Fruit fly (Drosophila melanogaster) whole organism, embryonic: ENCODE data around the gene wda.

ENCODE experiments used
- ATbp ChIP-seq: fragments of 200-800 bp; sonication (Bioruptor generic); optimal IDR thresholded peaks from 2 replicates; lab custom pipeline; 2017; ENCODE audit warnings: missing biosample characterization, mild to moderate bottlenecking, missing genetic modification characterization, missing genetic modification reagents
- CG10274 ChIP-seq: fragments of 200-800 bp; sonication (Bioruptor generic); optimal IDR thresholded peaks from 3 replicates; lab custom pipeline; 2017; ENCODE audit warnings: missing biosample characterization, mild to moderate bottlenecking, missing genetic modification characterization
- CG12219 ChIP-seq: fragments of 200-800 bp; sonication (Bioruptor generic); optimal IDR thresholded peaks from 3 replicates; lab custom pipeline; 2018; ENCODE audit warnings: missing biosample characterization, mild to moderate bottlenecking, missing genetic modification characterization
- CG13296 ChIP-seq: fragments of 200-800 bp; sonication (Bioruptor generic); optimal IDR thresholded peaks from 3 replicates; lab custom pipeline; 2018; ENCODE audit warnings: missing biosample characterization, mild to moderate bottlenecking, missing genetic modification characterization
- CG13624 ChIP-seq: fragments of 200-800 bp; sonication (Bioruptor generic); optimal IDR thresholded peaks from 2 replicates; lab custom pipeline; 2016; ENCODE audit warnings: missing biosample characterization, missing genetic modification characterization
- CG17359 ChIP-seq: fragments of 200-800 bp; sonication (Bioruptor generic); optimal IDR thresholded peaks from 3 replicates; lab custom pipeline; 2018; ENCODE audit warnings: missing biosample characterization, mild to moderate bottlenecking, missing genetic modification characterization, moderate library complexity
- CG17361 ChIP-seq: fragments of 200-800 bp; sonication (Bioruptor generic); IDR thresholded peaks from 3 replicates; pipeline ENCODE4 v1.3.6; 2022; ENCODE audit warnings: missing biosample characterization, missing genetic modification characterization
- CG17829 ChIP-seq: fragments of 200-800 bp; optimal IDR thresholded peaks from 2 replicates; lab custom pipeline; 2019; ENCODE audit warnings: missing biosample characterization, mild to moderate bottlenecking, missing genetic modification characterization, moderate library complexity
- CG1792 ChIP-seq: fragments of 200-800 bp; sonication (Bioruptor generic); optimal IDR thresholded peaks from 2 replicates; lab custom pipeline; 2016; ENCODE audit warnings: missing biosample characterization, missing genetic modification characterization
- CG2199 ChIP-seq: fragments of 200-800 bp; sonication (Bioruptor generic); IDR thresholded peaks from 3 replicates; pipeline ENCODE4 v1.3.6; 2022; ENCODE audit warnings: missing biosample characterization, missing genetic modification characterization
- CG32772 ChIP-seq: fragments of 200-800 bp; sonication (Bioruptor generic); IDR thresholded peaks from 2 replicates; pipeline ENCODE4 v1.3.6; 2022; ENCODE audit warnings: missing biosample characterization, missing genetic modification characterization
- CG3726 ChIP-seq: fragments of 200-800 bp; sonication (Bioruptor generic); IDR thresholded peaks from 3 replicates; pipeline ENCODE4, ENCODE4 v1.3.6; 2022; ENCODE audit warnings: missing biosample characterization, missing genetic modification characterization
- CG4328 ChIP-seq: fragments of 200-800 bp; sonication (Bioruptor generic); optimal IDR thresholded peaks from 3 replicates; lab custom pipeline; 2017; ENCODE audit warnings: missing biosample characterization, missing genetic modification reagents, missing genetic modification characterization
- CG4360 ChIP-seq: fragments of 200-800 bp; sonication (Bioruptor generic); IDR thresholded peaks from 2 replicates; pipeline ENCODE4 v1.3.6; 2022; ENCODE audit warnings: missing biosample characterization, missing genetic modification characterization
- CG5180 ChIP-seq: fragments of 200-800 bp; sonication (Bioruptor generic); optimal IDR thresholded peaks from 3 replicates; lab custom pipeline; 2017; ENCODE audit warnings: missing biosample characterization, missing genetic modification characterization, mild to moderate bottlenecking, moderate library complexity, missing genetic modification reagents
- CG5953 ChIP-seq: fragments of 200-800 bp; sonication (Bioruptor generic); IDR thresholded peaks from 2 replicates; pipeline ENCODE4 v1.3.6; 2022; ENCODE audit warnings: missing biosample characterization, missing genetic modification characterization
- CG6654 ChIP-seq: fragments of 200-800 bp; sonication (Bioruptor generic); optimal IDR thresholded peaks from 2 replicates; lab custom pipeline; 2017; ENCODE audit warnings: missing biosample characterization, mild to moderate bottlenecking, missing genetic modification characterization
- CG6854 ChIP-seq: fragments of 200-800 bp; sonication (Bioruptor generic); optimal IDR thresholded peaks from 3 replicates; lab custom pipeline; 2017; ENCODE audit warnings: missing biosample characterization, mild to moderate bottlenecking, missing genetic modification characterization
- CoRest ChIP-seq: fragments of 200-800 bp; sonication (Bioruptor generic); optimal IDR thresholded peaks from 3 replicates; lab custom pipeline; 2018; ENCODE audit warnings: missing biosample characterization, mild to moderate bottlenecking, missing genetic modification characterization, moderate library complexity
- CrebB ChIP-seq: fragments of 200-800 bp; sonication (Bioruptor generic); optimal IDR thresholded peaks from 3 replicates; lab custom pipeline; 2018; ENCODE audit warnings: missing biosample characterization, mild to moderate bottlenecking, missing genetic modification characterization
- Doc2 ChIP-seq: fragments of 200-800 bp; sonication (Bioruptor generic); IDR thresholded peaks from 2 replicates; pipeline ENCODE4 v1.3.6; 2022; ENCODE audit warnings: missing biosample characterization, missing genetic modification characterization
- ERR ChIP-seq: fragments of 200-800 bp; sonication (Bioruptor generic); optimal IDR thresholded peaks from 2 replicates; lab custom pipeline; 2016; ENCODE audit warnings: missing biosample characterization, missing genetic modification characterization
- Gsc ChIP-seq: fragments of 200-800 bp; sonication (Bioruptor generic); IDR thresholded peaks from 2 replicates; pipeline ENCODE4 v1.3.6; 2022; ENCODE audit warnings: missing biosample characterization, missing genetic modification characterization
- Hmr ChIP-seq: fragments of 200-800 bp; sonication (Bioruptor generic); optimal IDR thresholded peaks from 3 replicates; lab custom pipeline; 2017; ENCODE audit warnings: mild to moderate bottlenecking, missing biosample characterization, missing genetic modification reagents, missing genetic modification characterization
- Kr ChIP-seq: fragments of 200-800 bp; sonication (Bioruptor generic); optimal IDR thresholded peaks from 2 replicates; lab custom pipeline; 2017; ENCODE audit warnings: missing biosample characterization, mild to moderate bottlenecking, missing genetic modification characterization
- Med ChIP-seq: fragments of 200-800 bp; sonication (Bioruptor generic); peaks from one replicate; lab custom pipeline; 2016; ENCODE audit warnings: missing biosample characterization, missing genetic modification characterization, mild to moderate bottlenecking, inconsistent platforms, moderate library complexity
- Meics ChIP-seq: fragments of 200-800 bp; sonication (Bioruptor generic); optimal IDR thresholded peaks from 2 replicates; lab custom pipeline; 2017; ENCODE audit warnings: missing biosample characterization, mild to moderate bottlenecking, missing genetic modification characterization
- Opbp ChIP-seq: fragments of 200-800 bp; sonication (Bioruptor generic); IDR thresholded peaks from 3 replicates; pipeline ENCODE4 v1.3.6; 2022; ENCODE audit warnings: missing biosample characterization, missing genetic modification characterization; ENCODE audit not compliant: partially characterized antibody
- Sox100B ChIP-seq: fragments of 200-800 bp; sonication (Bioruptor generic); optimal IDR thresholded peaks from 3 replicates; lab custom pipeline; 2018; ENCODE audit warnings: missing biosample characterization, mild to moderate bottlenecking, missing genetic modification characterization
- Usf ChIP-seq: fragments of 200-800 bp; sonication (Bioruptor generic); optimal IDR thresholded peaks from 2 replicates; lab custom pipeline; 2017; ENCODE audit warnings: missing genotype, missing biosample characterization, missing genetic modification characterization
- cato ChIP-seq: fragments of 200-800 bp; sonication (Bioruptor generic); optimal IDR thresholded peaks from 2 replicates; lab custom pipeline; 2016; ENCODE audit warnings: missing biosample characterization, missing genetic modification characterization, borderline replicate concordance
- chm ChIP-seq: fragments of 200-800 bp; sonication (Bioruptor generic); IDR thresholded peaks from 2 replicates; pipeline ENCODE4 v1.3.6; 2022; ENCODE audit warnings: missing biosample characterization, missing genetic modification characterization
- crc ChIP-seq: fragments of 200-800 bp; sonication (Bioruptor generic); optimal IDR thresholded peaks from 2 replicates; lab custom pipeline; 2016; ENCODE audit warnings: missing biosample characterization, missing genetic modification characterization
- croc ChIP-seq: fragments of 200-800 bp; sonication (Bioruptor generic); conservative IDR thresholded peaks from 3 replicates; pipeline ENCODE4 v1.3.6; 2022; ENCODE audit warnings: missing biosample characterization, missing genetic modification characterization
- fd102C ChIP-seq: fragments of 200-800 bp; sonication (Bioruptor generic); optimal IDR thresholded peaks from 2 replicates; lab custom pipeline; 2018; ENCODE audit warnings: missing biosample characterization, mild to moderate bottlenecking, missing genetic modification characterization, moderate library complexity
- fd3F ChIP-seq: fragments of 200-800 bp; sonication (Bioruptor generic); optimal IDR thresholded peaks from 2 replicates; lab custom pipeline; 2018; ENCODE audit warnings: missing biosample characterization, mild to moderate bottlenecking, missing genetic modification characterization, moderate library complexity
- gcm ChIP-seq: fragments of 200-800 bp; sonication (Bioruptor generic); optimal IDR thresholded peaks from 2 replicates; lab custom pipeline; 2019; ENCODE audit warnings: missing biosample characterization, mild to moderate bottlenecking, missing genetic modification characterization, moderate library complexity
- hb ChIP-seq: fragments of 200-800 bp; sonication (Bioruptor generic); IDR thresholded peaks from 3 replicates; pipeline ENCODE4 v1.3.6; 2022; ENCODE audit warnings: missing biosample characterization, missing genetic modification characterization; ENCODE audit not compliant: partially characterized antibody
- klu ChIP-seq: fragments of 200-800 bp; sonication (Bioruptor generic); IDR thresholded peaks from 2 replicates; pipeline ENCODE4 v1.3.6; 2022; ENCODE audit warnings: missing biosample characterization, missing genetic modification characterization
- lab ChIP-seq: fragments of 200-800 bp; sonication (Bioruptor generic); optimal IDR thresholded peaks from 3 replicates; lab custom pipeline; 2017; ENCODE audit warnings: missing biosample characterization, missing genetic modification characterization, mild to moderate bottlenecking, moderate library complexity, missing genetic modification reagents
- lilli ChIP-seq: fragments of 200-800 bp; sonication (Bioruptor generic); optimal IDR thresholded peaks from 3 replicates; lab custom pipeline; 2016; ENCODE audit warnings: missing biosample characterization, missing genetic modification characterization
- lmd ChIP-seq: fragments of 200-800 bp; sonication (Bioruptor generic); IDR thresholded peaks from 2 replicates; pipeline ENCODE4 v1.3.6; 2022; ENCODE audit warnings: missing biosample characterization, missing genetic modification characterization
- nerfin-2 ChIP-seq: fragments of 200-800 bp; sonication (Bioruptor generic); IDR thresholded peaks from 2 replicates; pipeline ENCODE4 v1.3.6; 2022; ENCODE audit warnings: missing biosample characterization, missing genetic modification characterization; ENCODE audit not compliant: partially characterized antibody
- p53 ChIP-seq: fragments of 200-800 bp; sonication (Bioruptor generic); optimal IDR thresholded peaks from 2 replicates; lab custom pipeline; 2016; ENCODE audit warnings: missing biosample characterization, missing genetic modification characterization
- pb ChIP-seq: fragments of 200-800 bp; sonication (Bioruptor generic); optimal IDR thresholded peaks from 3 replicates; lab custom pipeline; 2016; ENCODE audit warnings: missing biosample characterization, missing genetic modification characterization
- salm ChIP-seq: fragments of 200-800 bp; sonication (Bioruptor generic); optimal IDR thresholded peaks from 2 replicates; lab custom pipeline; 2018; ENCODE audit warnings: missing biosample characterization, mild to moderate bottlenecking, missing genetic modification characterization
- sens ChIP-seq: fragments of 200-800 bp; sonication (Bioruptor generic); peaks from one replicate; lab custom pipeline; 2016; ENCODE audit warnings: missing biosample characterization, missing genetic modification characterization
- slp2 ChIP-seq: fragments of 200-800 bp; sonication (Bioruptor generic); optimal IDR thresholded peaks from 2 replicates; lab custom pipeline; 2016; ENCODE audit warnings: missing biosample characterization, missing genetic modification characterization
- wdn ChIP-seq: fragments of 200-800 bp; sonication (Bioruptor generic); IDR thresholded peaks from 2 replicates; pipeline ENCODE4 v1.3.6; 2022; ENCODE audit warnings: missing biosample characterization, missing genetic modification characterization
- zen2 ChIP-seq: fragments of 200-800 bp; sonication (Bioruptor generic); IDR thresholded peaks from 3 replicates; pipeline ENCODE4 v1.3.6; 2022; ENCODE audit warnings: missing biosample characterization, missing genetic modification characterization; ENCODE audit not compliant: partially characterized antibody

wda gene

DNA sequence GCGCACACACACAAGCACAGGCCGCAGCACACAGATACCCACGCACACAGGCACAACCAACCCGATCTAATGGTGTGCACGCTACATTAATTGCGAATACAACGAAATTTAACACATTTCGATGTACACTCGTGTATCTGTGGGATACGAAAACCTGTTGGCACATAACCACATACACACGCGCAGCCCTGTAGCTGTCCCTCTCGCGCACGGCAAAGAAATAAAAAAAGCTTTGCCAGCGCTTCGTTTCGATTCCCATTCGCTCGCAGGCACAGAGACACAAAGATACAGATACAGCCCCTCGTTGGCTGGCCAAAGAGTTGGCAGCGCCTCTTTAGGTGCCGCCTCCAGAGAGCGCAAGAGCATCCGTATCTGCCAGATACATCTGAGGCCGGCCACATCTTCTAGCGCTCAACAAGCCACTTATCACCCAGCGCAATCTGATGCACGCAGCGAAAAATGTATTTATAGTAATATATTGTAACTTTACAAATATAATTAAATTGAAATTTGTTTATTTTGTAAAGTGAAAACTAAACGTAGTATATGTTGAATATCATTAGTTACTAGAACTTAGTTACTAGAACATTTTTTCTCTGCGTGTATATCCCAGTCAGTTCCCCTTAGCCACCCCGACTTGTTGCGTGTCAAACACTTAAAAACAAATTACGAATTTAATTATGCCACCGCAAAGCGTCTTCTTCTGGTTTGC lies 35.3 kb upstream of the wda start (continued):
- TF ChIP-seq Opbp: peak; percentile 15; the same call in 1 of the 3 replicates
- no peak for TF ChIP-seq fd3F (GFP tag; lab: Kevin White, UChicago)
- peak; percentile 81 for TF ChIP-seq CG17829 (tag; lab: Kevin White, UChicago)
- no peak for TF ChIP-seq CG4328 (GFP tag; lab: Kevin White, UChicago)
- peak; percentile 70 for TF ChIP-seq CG17361 (GFP tag; lab: Robert Waterston, UW)
- no peak for TF ChIP-seq CG10274 (GFP tag; lab: Kevin White, UChicago)
- TF ChIP-seq slp2 (GFP tag; lab: Kevin White, UChicago): no peak
- no peak for TF ChIP-seq Gsc (GFP tag; lab: Robert Waterston, UW)
- no peak for TF ChIP-seq Doc2 (GFP tag; lab: Robert Waterston, UW)
- TF ChIP-seq CoRest (tag; lab: Kevin White, UChicago): peak; percentile 21
- peak; percentile 40 for TF ChIP-seq CG12219
- TF ChIP-seq CG1792 (GFP tag; lab: Kevin White, UChicago): no peak
- TF ChIP-seq lab: peak; percentile 45
- no peak for TF ChIP-seq CG13624 (GFP tag; lab: Kevin White, UChicago)
- TF ChIP-seq lilli (GFP tag; lab: Kevin White, UChicago): peak; percentile 37
- TF ChIP-seq CG17359 (tag; lab: Kevin White, UChicago): peak; percentile 38
- TF ChIP-seq CG5953: no peak
- no peak; the same call in 1 of the 2 replicates for TF ChIP-seq CG32772 (GFP tag; lab: Robert Waterston, UW)
- TF ChIP-seq ATbp (GFP tag; lab: Kevin White, UChicago): peak; percentile 60
- TF ChIP-seq zen2 (GFP tag; lab: Robert Waterston, UW): no peak; the same call in 2 of the 3 replicates
- TF ChIP-seq hb (GFP tag; lab: Robert Waterston, UW): no peak
- peak; percentile 11 for TF ChIP-seq Meics
- TF ChIP-seq ERR (GFP tag; lab: Kevin White, UChicago): no peak
- TF ChIP-seq CrebB (tag; lab: Kevin White, UChicago): no peak
- TF ChIP-seq cato (GFP tag; lab: Kevin White, UChicago): peak; percentile 19
- TF ChIP-seq chm (GFP tag; lab: Robert Waterston, UW): peak; percentile 26; the same call in 1 of the 2 replicates
- no peak for TF ChIP-seq CG6654 (GFP tag; lab: Kevin White, UChicago)
- no peak for TF ChIP-seq crc
- TF ChIP-seq salm (tag; lab: Kevin White, UChicago): no peak
- TF ChIP-seq Usf (GFP tag; lab: Kevin White, UChicago): no peak
- TF ChIP-seq CG3726 (GFP tag; lab: Robert Waterston, UW): peak; percentile 45; the same call in 1 of the 3 replicates
- TF ChIP-seq fd102C (GFP tag; lab: Kevin White, UChicago): no peak
- TF ChIP-seq klu: 0 out of 2 replicates have a peak, but pooled peaks have one; percentile 29
- no peak for TF ChIP-seq CG5180
- no peak for TF ChIP-seq Kr (GFP tag; lab: Kevin White, UChicago)
- no peak for TF ChIP-seq Hmr (GFP tag; lab: Kevin White, UChicago)
- TF ChIP-seq, all 482 proteins: peak for 196

DNA sequence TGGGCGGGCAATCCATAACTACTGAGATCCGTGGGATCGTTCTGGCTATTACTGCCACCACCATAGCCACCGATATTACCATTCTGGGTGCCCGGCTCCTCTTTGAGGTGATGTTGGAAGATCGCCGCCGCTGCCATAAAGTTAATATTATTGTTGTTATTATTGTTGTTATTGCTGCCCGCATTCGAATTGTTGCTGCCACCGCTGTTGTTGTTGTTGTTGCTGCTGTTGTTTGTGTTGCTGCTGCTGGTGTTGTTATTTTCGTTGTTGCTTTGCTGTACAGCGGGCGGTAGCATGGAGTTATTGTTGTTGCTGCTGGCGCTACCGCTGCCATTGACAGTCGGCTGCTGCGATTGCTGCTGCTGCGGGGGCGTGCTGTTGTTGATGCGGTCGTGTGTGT lies 34.4 kb upstream of the wda start:
- TF ChIP-seq CG4360 (GFP tag; lab: Robert Waterston, UW): peak; percentile 85
- peak; percentile 54 for TF ChIP-seq sens
- no peak for TF ChIP-seq CG13296
- TF ChIP-seq CG6854 (GFP tag; lab: Kevin White, UChicago): no peak
- no peak for TF ChIP-seq pb (GFP tag; lab: Kevin White, UChicago)
- no peak for TF ChIP-seq croc (GFP tag; lab: Robert Waterston, UW)
- no peak for TF ChIP-seq Sox100B (GFP tag; lab: Kevin White, UChicago)
- 0 out of 2 replicates have a peak, but pooled peaks have one; percentile 21 for TF ChIP-seq nerfin-2 (GFP tag; lab: Robert Waterston, UW)
- TF ChIP-seq gcm (GFP tag; lab: Kevin White, UChicago): peak; percentile 55
- TF ChIP-seq CG17359 (tag; lab: Kevin White, UChicago): no peak
- no peak for TF ChIP-seq wdn (GFP tag; lab: Robert Waterston, UW)
- TF ChIP-seq CG2199: 0 out of 3 replicates have a peak, but pooled peaks have one; percentile 42
- no peak for TF ChIP-seq p53
- TF ChIP-seq lmd (GFP tag; lab: Robert Waterston, UW): no peak
- TF ChIP-seq Med (GFP tag; lab: Kevin White, UChicago): peak; percentile 4
